Fruit fly (Drosophila melanogaster) whole organism, embryonic: ENCODE results near the gene vari.

Experiments used
- Ada2b ChIP-seq: fragments of 200-800 bp; sonication (Bioruptor generic); IDR thresholded peaks from 2 replicates; pipeline ENCODE4 v1.3.6; 2022; ENCODE audit warnings: missing biosample characterization, missing genetic modification characterization
- Atf6 ChIP-seq: fragments of 200-800 bp; sonication (Bioruptor generic); IDR thresholded peaks from 2 replicates; pipeline ENCODE4 v1.3.6; 2022; ENCODE audit warnings: missing biosample characterization, missing genetic modification characterization
- BEAF-32 ChIP-seq: fragments of 200-800 bp; sonication (Bioruptor generic); optimal IDR thresholded peaks from 3 replicates; lab custom pipeline; 2017; ENCODE audit warnings: missing biosample characterization, missing genetic modification characterization, mild to moderate bottlenecking, moderate library complexity, missing genetic modification reagents
- CG6683 ChIP-seq: fragments of 200-800 bp; sonication (Bioruptor generic); optimal IDR thresholded peaks from 2 replicates; lab custom pipeline; 2017; ENCODE audit warnings: missing biosample characterization, mild to moderate bottlenecking, missing genetic modification characterization, missing genetic modification reagents
- CTCF ChIP-seq: fragments of 200-800 bp; sonication (Bioruptor generic); optimal IDR thresholded peaks from 2 replicates; lab custom pipeline; 2017; ENCODE audit warnings: missing biosample characterization, mild to moderate bottlenecking, missing genetic modification characterization, moderate library complexity
- HLHmδ ChIP-seq: fragments of 200-800 bp; sonication (Bioruptor generic); optimal IDR thresholded peaks from 2 replicates; lab custom pipeline; 2018; ENCODE audit warnings: missing biosample characterization, mild to moderate bottlenecking, missing genetic modification characterization, moderate library complexity
- NC2α ChIP-seq: fragments of 200-800 bp; sonication (Bioruptor generic); optimal IDR thresholded peaks from 2 replicates; lab custom pipeline; 2016; ENCODE audit warnings: missing biosample characterization, missing genetic modification characterization
- br ChIP-seq: fragments of >200 bp; optimal IDR thresholded peaks from 2 replicates; lab custom pipeline; 2017
- da ChIP-seq: fragments of 200-800 bp; sonication (Bioruptor generic); optimal IDR thresholded peaks from 2 replicates; lab custom pipeline; 2016; ENCODE audit warnings: missing biosample characterization, missing genetic modification characterization
- maf-S ChIP-seq: fragments of 200-800 bp; sonication (Bioruptor generic); optimal IDR thresholded peaks from 2 replicates; lab custom pipeline; 2016; ENCODE audit warnings: missing biosample characterization, missing genetic modification characterization

DNA sequence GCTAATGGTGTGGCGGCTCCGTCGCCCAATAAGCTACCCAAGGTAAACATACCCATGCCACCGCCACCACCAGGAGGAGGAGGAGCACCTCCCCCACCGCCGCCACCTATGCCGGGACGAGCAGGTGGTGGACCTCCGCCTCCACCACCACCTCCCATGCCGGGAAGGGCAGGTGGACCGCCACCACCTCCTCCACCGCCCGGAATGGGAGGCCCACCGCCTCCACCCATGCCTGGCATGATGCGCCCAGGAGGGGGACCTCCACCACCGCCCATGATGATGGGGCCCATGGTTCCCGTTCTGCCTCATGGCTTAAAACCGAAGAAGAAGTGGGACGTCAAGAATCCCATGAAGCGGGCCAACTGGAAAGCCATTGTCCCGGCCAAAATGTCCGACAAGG lies 32.2 kb downstream of the vari start:
- TF ChIP-seq Ada2b (GFP tag; lab: Robert Waterston, UW) = no peak
- TF ChIP-seq BEAF-32 (GFP tag; lab: Kevin White, UChicago) = no peak
- no peak for TF ChIP-seq CTCF (GFP tag; lab: Kevin White, UChicago)
- TF ChIP-seq da (GFP tag; lab: Kevin White, UChicago) = no peak
- no peak for TF ChIP-seq NC2α (GFP tag; lab: Kevin White, UChicago)
- TF ChIP-seq br (lab: Kevin White, UChicago) = no peak
- TF ChIP-seq CG6683 (GFP tag; lab: Kevin White, UChicago) = no peak
- TF ChIP-seq maf-S (GFP tag; lab: Kevin White, UChicago) = no peak
- no peak for TF ChIP-seq HLHmδ (GFP tag; lab: Kevin White, UChicago)
- TF ChIP-seq Atf6 (GFP tag; lab: Robert Waterston, UW) = no peak
